Worm (Caenorhabditis elegans): ENCODE data around the gene zmp-6.

The zmp-6 gene

DNA sequence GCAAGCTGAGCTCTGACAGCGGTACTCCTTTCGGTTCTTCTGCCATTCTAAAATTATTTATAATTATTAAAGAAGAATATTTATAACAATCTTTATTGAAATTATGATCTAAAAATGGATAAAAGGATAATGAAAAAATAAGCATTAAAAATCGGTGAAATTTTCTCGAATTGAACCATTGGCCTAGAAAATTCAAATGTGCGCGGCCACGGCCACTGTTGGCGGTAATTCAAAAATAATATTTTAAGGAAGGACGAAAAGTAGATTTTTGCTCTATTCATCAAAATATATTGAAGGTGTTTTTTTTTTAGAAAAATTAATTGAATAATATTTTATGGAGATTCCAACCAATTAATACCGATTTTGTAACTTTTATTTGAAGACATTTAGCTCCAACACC, 48.8 kb downstream of the zmp-6 start, which contains the start of gene pfd-5 (continued):
- no peak for TF ChIP-seq hpl-2 (GFP tag; optimal IDR thresholded peaks at IDR 0.05)
- TF ChIP-seq sox-4 (tag; optimal IDR thresholded peaks at IDR 0.05), result peak; percentile 65
- TF ChIP-seq nhr-20 (tag; optimal IDR thresholded peaks at IDR 0.05), result peak; percentile 67
- TF ChIP-seq ztf-4 (tag; optimal IDR thresholded peaks at IDR 0.05), result no peak
- TF ChIP-seq lin-15B (tag; optimal IDR thresholded peaks at IDR 0.05), result peak; percentile 25
- peak; percentile 39 for TF ChIP-seq Y116A8C.19 (tag; optimal IDR thresholded peaks at IDR 0.05; ENCODE audit: borderline replicate concordance)
- TF ChIP-seq lsy-2 (tag; optimal IDR thresholded peaks at IDR 0.05), result peak; percentile 82 to 84
- TF ChIP-seq sptf-1 (tag; optimal IDR thresholded peaks at IDR 0.05), result no peak
- TF ChIP-seq sup-37 (GFP tag; optimal IDR thresholded peaks at IDR 0.05), result no peak
- peak; percentile 37 for TF ChIP-seq C16A3.4 (tag; optimal IDR thresholded peaks at IDR 0.05)
- no peak for TF ChIP-seq nhr-77 (tag; optimal IDR thresholded peaks at IDR 0.05)
- peak; percentile 51 for TF ChIP-seq skn-1 (tag; optimal IDR thresholded peaks at IDR 0.05)
- TF ChIP-seq ceh-63 (GFP tag; optimal IDR thresholded peaks at IDR 0.05), result no peak
- peak; percentile 90 to 96 (median 93) for TF ChIP-seq dpl-1 (GFP tag; optimal IDR thresholded peaks at IDR 0.05)
- TF ChIP-seq pax-3 (tag; optimal IDR thresholded peaks at IDR 0.05), result peak; percentile 81
- peak; percentile 34; the same call in 1 of the 2 replicates for TF ChIP-seq ceh-88 (GFP tag; IDR thresholded peaks at IDR 0.05)
- TF ChIP-seq mab-9 (GFP tag; IDR thresholded peaks at IDR 0.05), result no peak
- TF ChIP-seq blmp-1 (tag; optimal IDR thresholded peaks at IDR 0.05), result peak; percentile 49
- TF ChIP-seq hlh-4 (tag; optimal IDR thresholded peaks at IDR 0.05), result no peak
- TF ChIP-seq nhr-28 (tag; optimal IDR thresholded peaks at IDR 0.05), result no peak
- no peak for TF ChIP-seq zag-1 (tag; optimal IDR thresholded peaks at IDR 0.05)
- TF ChIP-seq isw-1 (GFP tag; IDR thresholded peaks at IDR 0.05), result peak; percentile 67
- peak; percentile 43 for TF ChIP-seq elt-2 (tag; optimal IDR thresholded peaks at IDR 0.05)
- peak; percentile 46 to 66 (median 51) for TF ChIP-seq ceh-82 (tag; optimal IDR thresholded peaks at IDR 0.05)
- TF ChIP-seq snpc-4 (tag; optimal IDR thresholded peaks at IDR 0.05), result peak; percentile 36
- no peak for TF ChIP-seq C34B4.2 (tag; optimal IDR thresholded peaks at IDR 0.05)
- peak; percentile 77 for TF ChIP-seq dsc-1 (tag; optimal IDR thresholded peaks at IDR 0.05)
- TF ChIP-seq nhr-11 (tag; optimal IDR thresholded peaks at IDR 0.05), result no peak
- no peak for TF ChIP-seq egl-27 (tag; optimal IDR thresholded peaks at IDR 0.05)
- no peak for TF ChIP-seq zip-4 (GFP tag; optimal IDR thresholded peaks at IDR 0.05)
- no peak for TF ChIP-seq mef-2 (tag; optimal IDR thresholded peaks at IDR 0.05)
- no peak for TF ChIP-seq tlp-1 (tag; optimal IDR thresholded peaks at IDR 0.05)
- TF ChIP-seq snu-23 (GFP tag; optimal IDR thresholded peaks at IDR 0.05), result peak; percentile 74
- no peak for TF ChIP-seq hlh-17 (GFP tag; optimal IDR thresholded peaks at IDR 0.05; ENCODE audit: borderline replicate concordance)
- peak; percentile 4 for TF ChIP-seq pag-3 (tag; optimal IDR thresholded peaks at IDR 0.05; ENCODE audit: borderline replicate concordance, insufficient read depth)
- TF ChIP-seq swsn-7 (tag; optimal IDR thresholded peaks at IDR 0.05), result peak; percentile 72
- TF ChIP-seq jun-1 (tag; optimal IDR thresholded peaks at IDR 0.05), result no peak
- peak; percentile 96 to 97 for TF ChIP-seq lin-35 (GFP tag; optimal IDR thresholded peaks at IDR 0.05)
- peak; percentile 91 for TF ChIP-seq nhr-85 (tag)
- peak; percentile 51 for TF ChIP-seq unc-86 (tag; optimal IDR thresholded peaks at IDR 0.05)
- no peak for TF ChIP-seq nhr-237 (tag; optimal IDR thresholded peaks at IDR 0.05)
- peak; percentile 76 for TF ChIP-seq fkh-4 (tag; optimal IDR thresholded peaks at IDR 0.05; ENCODE audit: borderline replicate concordance)
- no peak for TF ChIP-seq vab-15 (tag; optimal IDR thresholded peaks at IDR 0.05)
- peak; percentile 77 for TF ChIP-seq xbp-1 (tag; optimal IDR thresholded peaks at IDR 0.05)
- no peak for TF ChIP-seq ceh-8 (GFP tag; optimal IDR thresholded peaks at IDR 0.05)
- peak; percentile 12 for TF ChIP-seq unc-130 (tag; optimal IDR thresholded peaks at IDR 0.05)
- TF ChIP-seq irx-1 (tag; optimal IDR thresholded peaks at IDR 0.05), result peak; percentile 84
- peak in 1 of 2 experiments; percentile 84 for TF ChIP-seq ztf-11 (tag; optimal IDR thresholded peaks at IDR 0.05)
- peak; percentile 85 for TF ChIP-seq nhr-47 (tag; optimal IDR thresholded peaks at IDR 0.05)
- peak; percentile 81 for TF ChIP-seq tbx-2 (tag; optimal IDR thresholded peaks at IDR 0.05)
- TF ChIP-seq nhr-76 (tag; optimal IDR thresholded peaks at IDR 0.05), result no peak
- peak; percentile 22 for TF ChIP-seq fkh-8 (tag; optimal IDR thresholded peaks at IDR 0.05)
- TF ChIP-seq pqm-1 (tag; optimal IDR thresholded peaks at IDR 0.05), result no peak

All from whole organism, L1 larva.